Worm (Caenorhabditis elegans): ENCODE results near the gene C29F7.2.

Gene C29F7.2

DNA sequence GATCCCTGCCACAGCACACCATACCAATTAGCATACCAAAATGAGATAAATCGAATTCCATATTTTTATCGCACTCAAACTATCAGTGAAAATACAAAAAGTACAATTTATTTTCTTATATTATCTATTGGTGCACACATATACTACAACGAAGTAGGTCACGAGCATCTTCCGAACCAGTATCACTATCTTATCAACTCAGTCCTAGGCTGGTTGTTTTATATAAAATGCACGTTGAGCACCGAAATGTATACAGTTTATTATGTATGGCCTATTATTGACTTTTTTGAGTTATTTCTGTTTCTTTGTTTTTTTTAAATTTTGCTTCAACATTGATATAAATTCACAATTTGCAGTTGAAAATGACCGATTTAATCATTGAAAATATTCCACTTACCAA is at the start of gene C29F7.2:
C29F7.2 (plus strand) TSS at position 357 of the 400 bp plus-strand sequence.
- TF ChIP-seq med-1 (GFP tag; optimal IDR thresholded peaks at IDR 0.05; ENCODE audit: insufficient read depth) (no peak), flt-1 (GFP tag; IDR thresholded peaks at IDR 0.05) (no peak), ref-1 (GFP tag; conservative IDR thresholded peaks at IDR 0.05) (no peak), T22C8.4 (GFP tag; IDR thresholded peaks at IDR 0.05) (no peak), ztf-23 (GFP tag; IDR thresholded peaks at IDR 0.05) (no peak)

DNA sequence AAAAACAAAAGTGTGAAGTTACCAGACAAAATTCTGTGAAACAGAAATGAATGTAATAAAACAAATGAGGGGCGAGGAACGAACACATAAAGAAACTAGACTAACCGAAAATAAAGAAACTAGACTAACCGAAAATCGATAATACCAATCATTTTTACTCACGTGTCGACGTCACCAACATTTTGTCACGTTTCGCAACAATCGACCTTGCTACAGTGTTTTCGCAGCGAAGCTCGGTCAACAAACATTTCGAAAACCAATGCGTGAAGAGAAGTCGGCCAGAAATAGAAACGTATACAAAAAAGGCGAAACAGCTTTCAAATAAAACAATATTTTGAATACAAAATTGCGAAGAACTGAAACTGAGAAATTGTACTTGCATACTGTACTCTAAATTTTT is 48.9 kb upstream of the C29F7.2 start:
- no peak for TF ChIP-seq ztf-29 (GFP tag; IDR thresholded peaks at IDR 0.05)
- TF ChIP-seq cog-1 (tag; optimal IDR thresholded peaks at IDR 0.05) = no peak
- no peak for TF ChIP-seq tab-1 (GFP tag; IDR thresholded peaks at IDR 0.05)

DNA sequence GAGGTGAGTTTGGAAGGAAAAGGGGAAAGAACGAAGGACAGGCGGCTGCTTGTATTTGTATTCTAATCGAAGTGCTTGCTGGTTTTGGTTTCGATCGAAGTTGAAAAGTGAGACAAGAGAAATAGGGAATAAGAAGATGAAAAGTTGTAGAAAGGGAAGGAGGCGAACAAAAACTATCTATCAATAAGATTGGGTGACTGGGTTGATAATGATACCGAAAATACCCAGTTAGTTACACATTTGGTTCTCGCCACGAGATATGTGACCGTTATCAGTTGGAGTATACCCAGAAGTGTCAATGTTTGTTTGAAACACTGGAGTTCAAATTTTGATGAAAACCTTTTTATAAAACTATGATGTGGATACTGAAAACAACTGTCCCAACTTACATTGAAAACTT is 47.6 kb upstream of the C29F7.2 start:
- TF ChIP-seq klf-2 (GFP tag; conservative IDR thresholded peaks at IDR 0.05) = no peak
- no peak for TF ChIP-seq ref-1 (GFP tag; conservative IDR thresholded peaks at IDR 0.05)
- TF ChIP-seq ztf-29 (GFP tag; IDR thresholded peaks at IDR 0.05) = no peak
- no peak for TF ChIP-seq ztf-23 (GFP tag; IDR thresholded peaks at IDR 0.05)
- TF ChIP-seq tab-1 (GFP tag; IDR thresholded peaks at IDR 0.05) = no peak
- no peak for TF ChIP-seq flt-1 (GFP tag; IDR thresholded peaks at IDR 0.05)
- TF ChIP-seq T22C8.4 (GFP tag; IDR thresholded peaks at IDR 0.05) = no peak
- no peak for TF ChIP-seq cog-1 (tag; optimal IDR thresholded peaks at IDR 0.05)
- no peak for TF ChIP-seq med-1 (GFP tag; optimal IDR thresholded peaks at IDR 0.05; ENCODE audit: insufficient read depth)

DNA sequence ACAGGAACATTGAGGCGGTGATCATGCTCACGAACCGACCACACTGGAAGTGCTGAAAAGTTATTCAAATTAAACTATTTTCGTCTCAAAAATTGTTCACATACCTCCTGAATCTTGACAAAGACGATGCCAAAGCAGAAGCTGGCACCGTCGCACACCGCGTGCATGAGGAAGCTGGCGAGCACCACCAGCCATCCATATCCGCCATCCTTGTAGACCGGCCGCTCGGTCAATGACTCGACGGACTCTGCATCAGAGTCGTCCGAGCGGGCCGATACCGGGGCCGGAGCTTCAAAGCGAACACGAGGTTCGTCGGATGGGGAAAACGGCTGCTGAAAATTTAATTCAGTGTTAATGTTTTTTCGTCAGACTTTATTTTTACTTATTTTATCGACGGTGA is 39.7 kb upstream of the C29F7.2 start:
- TF ChIP-seq ztf-23 (GFP tag; IDR thresholded peaks at IDR 0.05) (no peak), ref-1 (GFP tag; conservative IDR thresholded peaks at IDR 0.05) (no peak), klf-2 (GFP tag; conservative IDR thresholded peaks at IDR 0.05) (no peak), T22C8.4 (GFP tag; IDR thresholded peaks at IDR 0.05) (no peak), tab-1 (GFP tag; IDR thresholded peaks at IDR 0.05) (no peak), med-1 (GFP tag; optimal IDR thresholded peaks at IDR 0.05; ENCODE audit: insufficient read depth) (no peak), cog-1 (tag; optimal IDR thresholded peaks at IDR 0.05) (no peak), flt-1 (GFP tag; IDR thresholded peaks at IDR 0.05) (no peak), ztf-29 (GFP tag; IDR thresholded peaks at IDR 0.05) (no peak)

DNA sequence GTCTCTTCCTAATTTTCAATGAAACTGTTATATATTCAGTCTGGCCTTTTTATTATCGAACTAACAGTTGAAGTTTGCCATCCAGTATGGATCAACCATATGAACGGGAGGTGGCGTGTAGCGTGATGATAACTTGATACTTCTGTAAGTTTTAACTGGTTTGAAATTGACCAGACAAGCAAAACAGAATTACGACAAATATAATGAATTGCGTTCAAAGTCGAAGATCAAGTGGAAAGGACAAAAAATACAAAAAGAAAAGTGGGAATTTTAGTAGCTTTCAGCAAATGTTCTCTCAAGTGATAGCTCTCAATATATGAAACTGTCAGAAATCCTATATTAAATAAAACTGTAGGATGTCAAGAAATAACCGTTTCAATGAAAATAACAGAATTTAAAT is 39.0 kb upstream of the C29F7.2 start, which contains the start of the genes C49F8.14 and gem-1:
C49F8.14 (minus strand) TSS at position 99 of the 400 bp plus-strand sequence.
gem-1 (minus strand) TSS at position 142 of the 400 bp plus-strand sequence.
- TF ChIP-seq klf-2 (GFP tag; conservative IDR thresholded peaks at IDR 0.05) = no peak
- TF ChIP-seq T22C8.4 (GFP tag; IDR thresholded peaks at IDR 0.05) = no peak
- TF ChIP-seq ref-1 (GFP tag; conservative IDR thresholded peaks at IDR 0.05) = no peak
- TF ChIP-seq ztf-29 (GFP tag; IDR thresholded peaks at IDR 0.05) = no peak
- no peak for TF ChIP-seq cog-1 (tag; optimal IDR thresholded peaks at IDR 0.05)
- no peak for TF ChIP-seq med-1 (GFP tag; optimal IDR thresholded peaks at IDR 0.05; ENCODE audit: insufficient read depth)
- TF ChIP-seq tab-1 (GFP tag; IDR thresholded peaks at IDR 0.05) = no peak
- no peak for TF ChIP-seq flt-1 (GFP tag; IDR thresholded peaks at IDR 0.05)
- no peak for TF ChIP-seq ztf-23 (GFP tag; IDR thresholded peaks at IDR 0.05)

DNA sequence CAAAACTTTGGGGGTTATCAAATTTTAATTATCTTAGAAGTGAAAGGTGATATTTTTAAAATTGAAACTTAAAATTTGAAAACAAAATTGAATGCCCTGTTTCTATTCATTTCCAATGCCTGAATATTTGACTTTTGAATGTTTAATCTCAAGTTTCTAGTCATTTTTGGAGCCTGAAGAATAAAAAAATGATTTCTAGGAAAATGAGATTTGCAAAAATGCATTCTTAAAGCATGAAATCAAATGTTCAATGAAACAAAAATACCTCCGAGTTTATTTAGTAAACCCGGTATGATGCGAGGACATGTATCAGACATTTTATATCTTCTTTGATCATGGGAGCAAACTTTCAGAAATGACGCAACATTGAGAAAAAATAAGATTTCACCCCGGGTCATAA is 36.8 kb upstream of the C29F7.2 start:
- TF ChIP-seq med-1 (GFP tag; optimal IDR thresholded peaks at IDR 0.05; ENCODE audit: insufficient read depth) (no peak), tab-1 (GFP tag; IDR thresholded peaks at IDR 0.05) (no peak), ztf-29 (GFP tag; IDR thresholded peaks at IDR 0.05) (no peak), cog-1 (tag; optimal IDR thresholded peaks at IDR 0.05) (no peak), ref-1 (GFP tag; conservative IDR thresholded peaks at IDR 0.05) (no peak), flt-1 (GFP tag; IDR thresholded peaks at IDR 0.05) (no peak), klf-2 (GFP tag; conservative IDR thresholded peaks at IDR 0.05) (no peak), ztf-23 (GFP tag; IDR thresholded peaks at IDR 0.05) (no peak), T22C8.4 (GFP tag; IDR thresholded peaks at IDR 0.05) (no peak)

DNA sequence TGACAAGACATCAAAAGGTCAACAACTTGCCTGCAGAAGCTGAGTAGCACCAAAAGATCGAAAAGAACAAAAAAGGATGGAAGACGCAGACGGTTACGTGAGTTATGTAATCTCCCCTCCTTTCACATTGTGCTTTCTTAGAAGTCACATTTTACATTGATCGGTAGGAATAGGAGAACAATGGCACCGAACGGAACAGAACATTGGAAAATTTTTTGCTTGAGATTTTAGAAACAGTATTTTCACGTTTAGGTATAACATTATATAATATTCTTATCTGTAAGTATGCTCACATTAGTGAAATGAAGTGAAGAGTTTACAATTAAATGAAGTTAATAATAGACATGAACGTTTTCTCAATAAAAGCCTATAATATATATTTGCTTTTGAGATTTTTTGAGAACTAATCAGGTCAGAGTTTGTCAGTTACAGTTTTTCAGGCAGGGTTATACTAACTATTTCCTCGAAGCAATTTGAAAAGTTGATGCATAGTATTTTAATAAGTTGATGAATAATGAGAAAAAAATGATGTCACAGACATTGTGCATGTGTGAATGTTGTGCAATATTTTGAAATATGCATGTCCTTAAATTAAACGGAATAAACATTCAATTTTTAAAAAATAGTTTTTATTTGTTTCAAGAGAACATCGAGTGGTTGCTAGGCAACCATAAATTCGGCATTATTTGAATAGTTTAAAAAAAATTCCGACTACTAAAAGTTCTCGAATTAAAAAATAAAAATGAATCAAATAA is 34.7 kb upstream of the C29F7.2 start:
- TF ChIP-seq ztf-29 (GFP tag; IDR thresholded peaks at IDR 0.05) = no peak
- no peak for TF ChIP-seq cog-1 (tag; optimal IDR thresholded peaks at IDR 0.05)
- TF ChIP-seq klf-2 (GFP tag; conservative IDR thresholded peaks at IDR 0.05) = no peak
- no peak for TF ChIP-seq ref-1 (GFP tag; conservative IDR thresholded peaks at IDR 0.05)
- no peak for TF ChIP-seq flt-1 (GFP tag; IDR thresholded peaks at IDR 0.05)
- TF ChIP-seq T22C8.4 (GFP tag; IDR thresholded peaks at IDR 0.05) = no peak
- TF ChIP-seq tab-1 (GFP tag; IDR thresholded peaks at IDR 0.05) = no peak
- no peak for TF ChIP-seq med-1 (GFP tag; optimal IDR thresholded peaks at IDR 0.05; ENCODE audit: insufficient read depth)
- TF ChIP-seq ztf-23 (GFP tag; IDR thresholded peaks at IDR 0.05) = no peak

DNA sequence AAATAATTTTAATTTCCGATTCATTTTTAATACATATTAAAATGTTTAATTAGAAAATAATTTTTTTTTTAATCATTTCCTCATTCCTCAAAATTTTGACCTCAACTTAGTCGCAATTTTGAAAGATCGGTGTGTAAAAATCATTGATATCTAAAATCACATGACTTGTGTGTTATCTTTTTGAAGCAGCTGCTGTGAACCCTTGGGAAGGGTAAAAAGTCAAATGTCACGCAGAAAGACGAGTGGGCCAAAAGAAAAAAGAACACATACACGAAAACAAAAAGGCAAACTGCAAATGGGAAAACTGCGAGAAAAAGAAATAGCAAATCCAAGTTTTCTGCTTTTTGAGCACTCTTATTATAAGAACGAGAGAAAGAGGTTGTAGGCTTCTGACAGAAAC is 32.6 kb upstream of the C29F7.2 start:
- no peak for TF ChIP-seq flt-1 (GFP tag; IDR thresholded peaks at IDR 0.05)
- TF ChIP-seq ztf-23 (GFP tag; IDR thresholded peaks at IDR 0.05) = no peak
- no peak for TF ChIP-seq klf-2 (GFP tag; conservative IDR thresholded peaks at IDR 0.05)
- TF ChIP-seq ztf-29 (GFP tag; IDR thresholded peaks at IDR 0.05) = no peak

DNA sequence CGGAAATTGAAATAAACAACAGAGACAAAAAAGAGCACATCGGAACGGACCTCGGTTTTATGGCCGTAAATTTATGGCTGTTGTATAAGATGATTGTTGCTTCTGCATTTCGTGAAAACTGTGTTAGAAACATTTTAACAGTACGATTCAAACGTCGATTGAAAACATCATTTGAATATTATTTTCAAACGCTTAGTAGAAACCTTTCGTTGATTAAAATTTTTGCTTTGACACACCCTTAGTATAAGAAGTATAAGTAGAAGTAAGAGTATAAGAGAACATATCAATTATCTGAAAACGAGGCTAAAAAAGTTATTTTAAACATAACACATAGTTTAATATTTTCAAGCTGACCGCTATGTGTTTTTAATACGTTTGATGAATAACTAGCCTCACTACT is 31.1 kb upstream of the C29F7.2 start:
- no peak for TF ChIP-seq med-1 (GFP tag; optimal IDR thresholded peaks at IDR 0.05; ENCODE audit: insufficient read depth)

DNA sequence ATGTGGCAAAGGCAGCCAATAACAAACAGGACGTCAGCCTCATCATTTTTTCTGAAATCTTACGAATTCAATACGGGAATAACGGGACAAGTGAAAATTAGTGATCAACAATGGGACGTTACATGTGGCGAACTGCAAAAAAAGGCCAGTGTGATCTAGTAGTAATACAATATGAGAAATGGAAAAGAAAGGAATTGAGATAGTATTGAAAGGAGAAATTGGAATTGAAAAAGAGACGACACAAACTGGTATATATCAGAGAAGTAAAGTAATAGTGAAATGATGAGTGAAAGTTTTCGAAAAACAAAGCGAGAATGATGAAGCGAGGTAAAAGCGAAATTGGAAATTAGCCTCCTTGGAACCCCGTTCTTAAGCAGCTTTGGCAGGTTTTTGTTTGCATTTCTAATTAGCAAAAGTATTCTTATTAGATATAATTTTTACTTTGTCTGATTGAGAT is 28.4 kb upstream of the C29F7.2 start, which contains the start of gene C49F8.3:
C49F8.3 (minus strand) TSS at position 51 of the 457 bp plus-strand sequence.
- TF ChIP-seq ztf-29 (GFP tag; IDR thresholded peaks at IDR 0.05) (no peak), med-1 (GFP tag; optimal IDR thresholded peaks at IDR 0.05; ENCODE audit: insufficient read depth) (no peak), T22C8.4 (GFP tag; IDR thresholded peaks at IDR 0.05) (no peak), ref-1 (GFP tag; conservative IDR thresholded peaks at IDR 0.05) (no peak)

Data from whole organism, midembryonic.